Worm (Caenorhabditis elegans): Measurements from ENCODE around the gene srt-32.

The srt-32 gene

DNA sequence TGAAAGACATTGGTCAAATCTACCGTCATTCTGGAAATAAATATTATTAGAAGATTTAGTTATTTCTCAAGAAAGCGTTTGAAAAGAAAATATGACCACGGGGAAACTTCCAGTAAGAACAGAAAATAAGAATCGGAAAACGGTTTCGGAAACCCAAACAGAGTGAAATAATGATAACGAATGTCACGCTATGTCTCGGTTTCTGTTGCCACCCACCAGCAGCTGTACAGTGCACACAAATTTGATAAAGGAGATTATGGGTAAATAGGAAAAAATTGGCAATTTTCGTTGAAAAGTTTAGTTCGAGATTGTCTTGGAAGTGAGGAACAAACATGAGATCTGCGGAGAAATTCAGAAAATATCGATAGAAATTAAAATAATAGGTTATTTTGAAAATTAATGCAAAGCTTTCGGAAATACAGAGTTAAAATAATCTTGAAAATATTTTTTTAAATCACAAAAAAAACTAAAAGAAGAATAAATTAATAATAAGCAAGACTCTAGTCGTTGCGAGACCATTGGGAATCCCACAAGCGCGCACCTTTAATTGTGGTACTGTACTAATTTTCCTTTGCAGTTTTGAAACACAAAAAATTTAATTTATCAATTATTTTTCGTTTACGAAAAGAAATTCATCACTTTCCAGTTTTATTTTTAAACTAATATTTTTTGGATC lies 37.7 kb downstream of the srt-32 start, which contains the start of gene pes-9 (continued):
- TF ChIP-seq pqm-1 (tag; optimal IDR thresholded peaks at IDR 0.05), result peak; percentile 78

ce11 chrV:14597681-14598184 lies 38.3 kb downstream of the srt-32 start, which contains the start of gene R11H6.2:
Gene R11H6.2, plus strand, starts transcription at chrV:14598006.
- TF ChIP-seq ZK546.5 (tag; optimal IDR thresholded peaks at IDR 0.05) (no peak), nhr-41 (GFP tag; IDR thresholded peaks at IDR 0.05) (no peak), pha-4 (GFP tag; IDR thresholded peaks at IDR 0.05) (no peak), pha-4 (tag; optimal IDR thresholded peaks at IDR 0.05) (peak; percentile 22), mes-2 (tag; optimal IDR thresholded peaks at IDR 0.05; ENCODE audit: poor library complexity, severe bottlenecking) (peak; percentile 71), duxl-1 (tag; optimal IDR thresholded peaks at IDR 0.05; ENCODE audit: poor library complexity) (no peak), mep-1 (tag; optimal IDR thresholded peaks at IDR 0.05) (peak; percentile 33), pqm-1 (tag; optimal IDR thresholded peaks at IDR 0.05) (peak; percentile 3), mdl-1 (tag; optimal IDR thresholded peaks at IDR 0.05) (no peak), hlh-30 (tag; optimal IDR thresholded peaks at IDR 0.05; ENCODE audit: insufficient read depth) (peak; percentile 35), arid-1 (GFP tag; conservative IDR thresholded peaks at IDR 0.05) (no peak), lin-29 (GFP tag; IDR thresholded peaks at IDR 0.05) (no peak), zip-11 (GFP tag; IDR thresholded peaks at IDR 0.05) (no peak), unc-39 (tag; optimal IDR thresholded peaks at IDR 0.05) (no peak), Y5F2A.4 (GFP tag; optimal IDR thresholded peaks at IDR 0.05) (no peak), skn-1 (tag; optimal IDR thresholded peaks at IDR 0.05) (no peak), hlh-11 (tag; optimal IDR thresholded peaks at IDR 0.05) (peak; percentile 52), unc-62 (GFP tag; optimal IDR thresholded peaks at IDR 0.05 in 1 of 2) (peak in 1 of 2 experiments; percentile 99), unc-62 (tag; optimal IDR thresholded peaks at IDR 0.05) (no peak), nhr-6 (tag; optimal IDR thresholded peaks at IDR 0.05) (peak; percentile 75), F49E8.2 (tag; optimal IDR thresholded peaks at IDR 0.05; ENCODE audit: borderline replicate concordance) (no peak), lin-13 (GFP tag; optimal IDR thresholded peaks at IDR 0.05) (no peak), ceh-28 (tag; optimal IDR thresholded peaks at IDR 0.05) (peak; percentile 29), rbr-2 (tag; optimal IDR thresholded peaks at IDR 0.05) (peak; percentile 1), lin-38 (GFP tag; IDR thresholded peaks at IDR 0.05) (peak; percentile 78), lin-39 (tag; optimal IDR thresholded peaks at IDR 0.05) (no peak), ceh-82 (tag; optimal IDR thresholded peaks at IDR 0.05) (no peak), dve-1 (tag; optimal IDR thresholded peaks at IDR 0.05; ENCODE audit: insufficient read depth) (peak; percentile 21), nhr-42 (GFP tag; IDR thresholded peaks at IDR 0.05) (no peak), hmg-1.1 (GFP tag; IDR thresholded peaks at IDR 0.05) (peak; percentile 54; the same call in 1 of the 2 replicates), nhr-48 (tag; optimal IDR thresholded peaks at IDR 0.05) (no peak), ctbp-1 (GFP tag; IDR thresholded peaks at IDR 0.05) (0 out of 2 replicates have a peak, but pooled peaks have one; percentile 13), lsy-2 (tag; optimal IDR thresholded peaks at IDR 0.05) (peak in 1 of 2 experiments; percentile 57), unc-130 (GFP tag; optimal IDR thresholded peaks at IDR 0.05) (no peak), nhr-237 (tag; optimal IDR thresholded peaks at IDR 0.05) (no peak), aha-1 (tag) (no peak), ceh-44 (GFP tag; IDR thresholded peaks at IDR 0.05) (no peak), Y48G9A.11 (GFP tag; IDR thresholded peaks at IDR 0.05) (no peak), D1046.2 (GFP tag; IDR thresholded peaks at IDR 0.05) (no peak), T20F7.1 (GFP tag; optimal IDR thresholded peaks at IDR 0.05) (no peak), dpl-1 (GFP tag; optimal IDR thresholded peaks at IDR 0.05) (peak; percentile 24), ztf-7 (tag; optimal IDR thresholded peaks at IDR 0.05) (no peak), nhr-76 (tag; optimal IDR thresholded peaks at IDR 0.05) (no peak), php-3 (GFP tag; IDR thresholded peaks at IDR 0.05) (no peak), snpc-4 (tag; optimal IDR thresholded peaks at IDR 0.05) (no peak), aly-2 (tag; optimal IDR thresholded peaks at IDR 0.05) (no peak), tag-97 (GFP tag; IDR thresholded peaks at IDR 0.05) (no peak), nhr-28 (tag; optimal IDR thresholded peaks at IDR 0.05) (peak; percentile 48), set-16 (GFP tag; IDR thresholded peaks at IDR 0.05) (no peak)

Data from whole organism, L4 larva.